Worm (Caenorhabditis elegans) whole organism, early embryonic: ENCODE measurements around the gene ape-1.

Source experiments
- B0310.2 ChIP-seq: sonication (generic microtip); optimal IDR thresholded peaks from 2 replicates; lab custom pipeline; 2016; ENCODE audit warnings: mild to moderate bottlenecking, missing genetic modification characterization, missing compliant biosample characterization
- F13C5.2 ChIP-seq: sonication (generic microtip); optimal IDR thresholded peaks from 2 replicates; lab custom pipeline; 2017; ENCODE audit warnings: mild to moderate bottlenecking, missing genetic modification characterization, inconsistent platforms, missing compliant biosample characterization
- ama-1 ChIP-seq: fragments of 150-350 bp; optimal IDR thresholded peaks from 2 replicates; lab custom pipeline; 2014
- ceh-36 ChIP-seq: sonication (generic microtip); optimal IDR thresholded peaks from 2 replicates; lab custom pipeline; 2016; ENCODE audit warnings: missing genetic modification characterization, inconsistent platforms, missing compliant biosample characterization
- tra-4 ChIP-seq: sonication (generic microtip); optimal IDR thresholded peaks from 2 replicates; lab custom pipeline; 2017; ENCODE audit warnings: missing genetic modification characterization, missing compliant biosample characterization

- TF ChIP-seq ama-1 (no peak), tra-4 (tag; lab: Kevin White, UChicago) (no peak), F13C5.2 (no peak), B0310.2 (no peak), ceh-36 (tag; lab: Kevin White, UChicago) (no peak)
Observed at ce11 chrV:11730060-11730459, 54.3 kb downstream of the ape-1 start, which contains the start of gene rhr-2.
